Worm (Caenorhabditis elegans) whole organism, young adult: ENCODE results near the gene F35F11.2.

Source experiments
- F39B2.1 ChIP-seq: fragments of 200-800 bp; sonication (Bioruptor generic); IDR thresholded peaks from 2 replicates; pipeline ENCODE4 v1.3.6; 2022; ENCODE audit warnings: missing genetic modification reagents, missing genetic modification characterization, missing compliant biosample characterization
- atf-7 ChIP-seq: sonication (generic microtip); optimal IDR thresholded peaks from 2 replicates; lab custom pipeline; 2017; ENCODE audit warnings: mild to moderate bottlenecking, missing genetic modification characterization, missing compliant biosample characterization
- dpl-1 ChIP-seq: fragments of 150-350 bp; optimal IDR thresholded peaks from 2 replicates; lab custom pipeline; 2014; ENCODE audit warnings: missing biosample characterization, missing genetic modification reagents, missing genetic modification characterization
- nfyb-1 ChIP-seq: fragments of 200-800 bp; sonication (Bioruptor generic); IDR thresholded peaks from 2 replicates; pipeline ENCODE4 v1.3.6; 2022; ENCODE audit warnings: missing genetic modification reagents, missing genetic modification characterization, missing compliant biosample characterization
- pha-4 ChIP-seq: fragments of 150-350 bp; sonication (generic microtip); optimal IDR thresholded peaks from 2 replicates; lab custom pipeline; 2014; ENCODE audit warnings: missing biosample characterization, missing genetic modification reagents, missing genetic modification characterization
- unc-130 ChIP-seq: sonication (generic microtip); optimal IDR thresholded peaks from 2 replicates; lab custom pipeline; 2016; ENCODE audit warnings: missing genetic modification reagents, missing genetic modification characterization, missing compliant biosample characterization

DNA sequence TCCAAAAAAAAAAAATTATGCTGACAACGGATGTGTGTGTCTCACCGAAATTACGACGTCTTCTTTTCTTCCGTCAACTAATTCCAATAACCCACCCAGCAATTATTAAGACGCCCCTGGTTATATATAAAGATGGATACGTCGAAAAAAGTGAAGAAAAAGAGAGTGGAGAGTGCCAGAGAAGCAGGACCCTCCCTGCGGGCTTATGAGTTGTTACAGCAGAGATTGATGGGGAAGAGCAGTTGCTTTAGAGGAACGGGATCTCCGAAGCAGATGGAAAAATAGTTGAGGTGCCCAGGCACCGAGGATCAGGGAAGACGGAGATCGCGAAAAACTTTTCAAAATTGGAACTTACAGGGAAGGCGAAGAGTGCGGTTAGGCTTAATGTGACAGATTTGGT, 15.2 kb downstream of the F35F11.2 start:
- no peak for TF ChIP-seq unc-130
- no peak for TF ChIP-seq atf-7 (tag; lab: Kevin White, UChicago)
- no peak for TF ChIP-seq nfyb-1 (GFP tag; lab: Robert Waterston, UW)
- TF ChIP-seq pha-4 (tag; lab: Kevin White, UChicago) = no peak
- no peak for TF ChIP-seq F39B2.1
- no peak for TF ChIP-seq dpl-1 (GFP tag; lab: Kevin White, UChicago)
